Worm (Caenorhabditis elegans): ENCODE data around the gene grl-30.
"Not testable (repeated sequence)": the region's sequence is repeated elsewhere in the genome, so short reads cannot be mapped to it uniquely, and the experiment has no call there.

grl-30 gene

DNA sequence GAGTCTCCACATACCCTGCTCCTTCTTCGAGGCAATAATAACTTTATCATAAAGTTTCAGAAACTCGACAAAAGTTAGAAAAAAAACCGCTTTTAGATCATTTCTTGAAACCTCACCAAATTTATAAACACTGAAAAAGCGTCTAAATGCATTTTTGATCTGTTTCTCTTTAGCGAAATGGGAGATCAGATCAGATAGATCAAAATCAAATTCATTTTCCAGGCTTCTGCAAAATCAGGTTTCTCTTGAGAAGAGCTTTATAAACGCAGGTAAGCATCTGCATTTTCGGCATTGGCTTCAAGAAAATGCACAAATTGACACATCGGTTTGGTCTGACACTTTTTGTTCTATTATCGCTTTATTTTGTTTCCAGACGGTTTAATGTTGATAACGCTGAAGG, 16.3 kb downstream of the grl-30 start, which contains the start of gene F40C5.1:
F40C5.1 (plus strand) TSS at position 301 of the 400 bp plus-strand sequence.
- not testable (repeated sequence) for TF ChIP-seq sma-3 (GFP tag; optimal IDR thresholded peaks at IDR 0.05); ztf-11 (tag; optimal IDR thresholded peaks at IDR 0.05); R02D3.7 (tag; optimal IDR thresholded peaks at IDR 0.05)

DNA sequence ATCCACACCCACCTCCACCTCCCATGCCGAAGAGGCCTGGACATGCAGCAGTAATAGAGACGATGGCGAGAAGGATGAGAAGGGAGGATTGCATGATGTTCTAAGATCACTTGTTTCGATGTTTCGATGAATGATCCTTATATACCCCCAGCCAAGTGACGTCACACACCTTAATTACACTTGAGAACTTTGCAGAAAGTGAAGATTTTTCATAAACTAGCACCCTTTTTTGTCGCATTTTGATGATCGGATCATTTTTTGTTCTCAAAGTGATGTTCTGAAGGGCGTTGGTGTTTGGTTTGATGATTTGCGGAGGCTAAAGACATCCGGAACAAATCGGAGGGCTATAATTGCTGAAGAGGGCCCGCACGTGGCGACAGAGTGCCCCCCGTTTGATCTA, 19.7 kb downstream of the grl-30 start, which contains the start of gene grl-27:
grl-27 (minus strand) TSS at position 101 of the 400 bp plus-strand sequence.
- TF ChIP-seq peb-1 (tag; optimal IDR thresholded peaks at IDR 0.05), result no peak
- no peak for TF ChIP-seq mbf-1 (tag; optimal IDR thresholded peaks at IDR 0.05)
- TF ChIP-seq nhr-25 (tag; optimal IDR thresholded peaks at IDR 0.05), result no peak
- no peak for TF ChIP-seq skn-1 (tag; optimal IDR thresholded peaks at IDR 0.05)
- no peak for TF ChIP-seq nhr-12 (tag; optimal IDR thresholded peaks at IDR 0.05)
- no peak for TF ChIP-seq nhr-237 (tag; optimal IDR thresholded peaks at IDR 0.05)
- no peak for TF ChIP-seq nhr-21 (tag; optimal IDR thresholded peaks at IDR 0.05)
- TF ChIP-seq ztf-4 (tag; optimal IDR thresholded peaks at IDR 0.05), result no peak
- no peak for TF ChIP-seq sma-3 (GFP tag; optimal IDR thresholded peaks at IDR 0.05)
- TF ChIP-seq ceh-16 (tag; optimal IDR thresholded peaks at IDR 0.05), result no peak
- TF ChIP-seq nhr-6 (tag; optimal IDR thresholded peaks at IDR 0.05), result no peak
- no peak for TF ChIP-seq sem-4 (tag; optimal IDR thresholded peaks at IDR 0.05)
- TF ChIP-seq dmd-4 (tag; optimal IDR thresholded peaks at IDR 0.05), result no peak
- no peak for TF ChIP-seq lin-39 (tag; optimal IDR thresholded peaks at IDR 0.05)
- no peak for TF ChIP-seq nhr-10 (tag; optimal IDR thresholded peaks at IDR 0.05)
- no peak for TF ChIP-seq F13H6.1 (tag; optimal IDR thresholded peaks at IDR 0.05)
- no peak for TF ChIP-seq aly-2 (tag; optimal IDR thresholded peaks at IDR 0.05)

DNA sequence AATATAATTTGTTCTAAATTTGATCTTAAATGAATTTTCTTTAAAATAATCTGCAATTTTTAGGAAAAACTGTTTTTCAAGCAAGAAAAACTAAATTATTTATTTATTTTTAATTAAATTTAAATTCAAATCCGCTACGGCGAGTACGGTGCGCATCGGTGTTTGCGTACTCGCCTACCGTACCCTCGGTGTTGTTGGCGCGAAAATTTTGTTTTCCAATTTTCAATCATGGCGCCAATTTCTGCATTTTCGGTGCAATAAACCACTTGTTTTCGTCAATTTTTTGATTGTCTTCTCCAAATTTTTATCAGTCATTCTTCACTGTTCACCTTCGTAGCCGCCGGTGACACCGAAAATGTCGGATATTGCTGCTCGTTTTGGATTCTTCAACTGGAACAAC, 22.7 kb downstream of the grl-30 start, which contains the start of gene pygl-1:
pygl-1 (plus strand) TSS at position 211 of the 400 bp plus-strand sequence.
- TF ChIP-seq lsy-2 (tag; optimal IDR thresholded peaks at IDR 0.05) (peak in 1 of 2 experiments; percentile 81), nhr-77 (tag; optimal IDR thresholded peaks at IDR 0.05) (no peak)

DNA sequence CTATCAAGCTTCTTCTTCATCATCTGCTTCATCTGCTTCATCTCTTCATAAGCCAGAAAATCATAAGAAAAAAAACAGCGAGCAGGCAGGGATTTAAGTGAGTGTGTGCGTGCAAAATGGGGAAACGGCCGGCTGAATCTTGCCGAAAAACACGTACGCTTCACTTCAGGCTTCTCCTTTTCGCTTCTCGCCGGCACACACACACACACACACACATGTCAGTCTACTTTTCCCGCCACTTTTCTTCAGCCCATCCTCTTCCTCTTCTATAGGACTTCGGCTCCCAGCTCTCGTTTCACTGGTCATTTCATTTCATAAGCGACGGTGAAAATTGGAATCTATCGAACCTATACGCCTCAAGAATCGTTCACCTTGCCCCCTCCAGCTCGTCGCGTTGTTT, 23.2 kb downstream of the grl-30 start:
- TF ChIP-seq C34F6.9 (tag; optimal IDR thresholded peaks at IDR 0.05) (peak; percentile 40), ztf-1 (GFP tag; conservative IDR thresholded peaks at IDR 0.05) (no peak), fos-1 (tag; optimal IDR thresholded peaks at IDR 0.05) (no peak), sma-3 (GFP tag; optimal IDR thresholded peaks at IDR 0.05) (no peak), blmp-1 (tag; optimal IDR thresholded peaks at IDR 0.05; ENCODE audit: insufficient read depth) (no peak), ceh-82 (tag; optimal IDR thresholded peaks at IDR 0.05) (no peak), alr-1 (tag; optimal IDR thresholded peaks at IDR 0.05) (no peak), lin-11 (tag; optimal IDR thresholded peaks at IDR 0.05) (peak; percentile 14), nhr-129 (tag; optimal IDR thresholded peaks at IDR 0.05) (peak; percentile 67), unc-62 (GFP tag; optimal IDR thresholded peaks at IDR 0.05) (no peak), snpc-4 (tag; optimal IDR thresholded peaks at IDR 0.05) (no peak), elt-3 (tag; optimal IDR thresholded peaks at IDR 0.05) (no peak), F13H6.1 (tag; optimal IDR thresholded peaks at IDR 0.05) (no peak), unc-55 (GFP tag; optimal IDR thresholded peaks at IDR 0.05) (no peak)

DNA sequence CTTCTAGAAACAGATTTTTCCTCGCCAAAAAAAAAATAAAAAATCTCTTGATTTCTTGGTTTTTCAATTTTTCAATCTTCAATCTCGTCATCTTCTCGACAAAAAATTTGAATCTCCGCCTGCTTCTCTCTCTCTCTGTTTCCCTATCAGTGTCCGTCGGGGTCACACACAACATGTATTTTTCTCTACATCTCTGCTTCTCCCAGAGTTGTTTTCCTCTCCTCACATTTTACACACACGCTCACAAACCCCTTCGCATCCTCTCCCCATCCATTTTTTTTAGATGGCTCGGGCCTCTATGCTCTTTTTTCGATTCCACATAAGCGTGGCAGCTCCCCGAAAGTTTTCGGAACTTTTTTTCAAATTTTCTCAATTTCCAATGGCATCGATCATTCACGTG, 23.7 kb downstream of the grl-30 start:
- TF ChIP-seq ama-1 (optimal IDR thresholded peaks at IDR 0.05) (peak; percentile 57), C34F6.9 (tag; optimal IDR thresholded peaks at IDR 0.05) (peak; percentile 45), sma-3 (GFP tag; optimal IDR thresholded peaks at IDR 0.05) (peak; percentile 9), lin-11 (tag; optimal IDR thresholded peaks at IDR 0.05) (no peak), nhr-11 (tag; optimal IDR thresholded peaks at IDR 0.05) (no peak), ztf-1 (GFP tag; conservative IDR thresholded peaks at IDR 0.05) (no peak), fos-1 (tag; optimal IDR thresholded peaks at IDR 0.05) (peak; percentile 64), nhr-129 (tag; optimal IDR thresholded peaks at IDR 0.05) (peak; percentile 75), sma-9 (GFP tag; optimal IDR thresholded peaks at IDR 0.05) (peak; percentile 75), sma-9 (tag; optimal IDR thresholded peaks at IDR 0.05) (no peak), lsy-2 (tag; optimal IDR thresholded peaks at IDR 0.05) (peak in 1 of 2 experiments; percentile 61), R02D3.7 (tag; optimal IDR thresholded peaks at IDR 0.05) (no peak), dmd-4 (tag; optimal IDR thresholded peaks at IDR 0.05) (no peak), blmp-1 (tag; optimal IDR thresholded peaks at IDR 0.05; ENCODE audit: insufficient read depth) (no peak), F13H6.1 (tag; optimal IDR thresholded peaks at IDR 0.05) (peak; percentile 44), crh-2 (tag; optimal IDR thresholded peaks at IDR 0.05) (peak; percentile 49), snpc-4 (tag; optimal IDR thresholded peaks at IDR 0.05) (peak; percentile 42), Y55F3AM.14 (GFP tag; optimal IDR thresholded peaks at IDR 0.05) (no peak), elt-3 (tag; optimal IDR thresholded peaks at IDR 0.05) (no peak), lin-13 (GFP tag; optimal IDR thresholded peaks at IDR 0.05) (peak; percentile 44), unc-55 (GFP tag; optimal IDR thresholded peaks at IDR 0.05) (peak; percentile 55), gmeb-1 (tag; optimal IDR thresholded peaks at IDR 0.05) (peak; percentile 51), nhr-21 (tag; optimal IDR thresholded peaks at IDR 0.05) (no peak)
